Worm (Caenorhabditis elegans): ENCODE results near the gene col-94.

DNA sequence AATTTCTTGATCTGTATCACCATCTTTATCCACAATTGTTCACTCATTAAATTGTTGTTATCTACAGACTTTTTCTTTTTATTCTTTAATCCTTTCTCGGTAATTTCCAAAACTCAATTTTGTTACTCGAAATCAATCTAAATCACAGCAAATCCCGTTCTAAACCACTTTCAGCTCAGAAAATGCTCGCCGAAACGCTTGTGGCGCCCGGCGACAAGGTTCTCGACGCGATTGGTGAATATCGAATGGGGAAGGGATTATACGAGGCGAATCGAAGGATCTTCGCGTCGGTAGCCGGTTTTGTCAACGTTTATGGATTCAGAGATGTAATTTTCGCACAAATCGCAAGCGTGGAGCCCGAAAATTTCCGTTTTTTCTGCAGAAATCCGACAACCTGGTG is 21.2 kb upstream of the col-94 start, which contains the start of gene exos-1:
- TF ChIP-seq him-1 (tag; optimal IDR thresholded peaks at IDR 0.05) (no peak), dao-5 (tag; optimal IDR thresholded peaks at IDR 0.05) (no peak), W03F9.2 (tag; optimal IDR thresholded peaks at IDR 0.05) (no peak)
